Fruit fly (Drosophila melanogaster): ENCODE results near the gene b.

b gene

dm6 chr2L:13842572-13842971 is 21.5 kb downstream of the b start:
- TF ChIP-seq cwo (GFP tag; optimal IDR thresholded peaks at IDR 0.05) (peak; percentile 45), CG7963 (GFP tag; IDR thresholded peaks at IDR 0.05; ENCODE audit: partially characterized antibody) (no peak), exex (tag; optimal IDR thresholded peaks at IDR 0.05) (peak; percentile 86), usp (GFP tag; optimal IDR thresholded peaks at IDR 0.05) (no peak), sug (tag; optimal IDR thresholded peaks at IDR 0.05) (peak; percentile 75), scrt (GFP tag; optimal IDR thresholded peaks at IDR 0.05) (no peak), gsb (GFP tag; IDR thresholded peaks at IDR 0.05) (no peak)

dm6 chr2L:13843692-13844284 is 22.7 kb downstream of the b start, which contains the start of gene CG33306:
CG33306 (minus strand) TSS chr2L:13843742.
- TF ChIP-seq gem (tag; optimal IDR thresholded peaks at IDR 0.05) (peak; percentile 54), CG3281 (GFP tag; optimal IDR thresholded peaks at IDR 0.05) (peak; percentile 31), Meics (GFP tag; optimal IDR thresholded peaks at IDR 0.05) (peak; percentile 14), Hmr (GFP tag; optimal IDR thresholded peaks at IDR 0.05) (peak; percentile 20), Lpt (GFP tag; optimal IDR thresholded peaks at IDR 0.05) (no peak), Usf (GFP tag; optimal IDR thresholded peaks at IDR 0.05) (no peak), CG8924 (tag; optimal IDR thresholded peaks at IDR 0.05) (no peak), Hr51 (GFP tag; optimal IDR thresholded peaks at IDR 0.05) (peak in 1 of 2 experiments; percentile 1), CG2678 (tag; optimal IDR thresholded peaks at IDR 0.05) (peak; percentile 51), unpg (GFP tag; optimal IDR thresholded peaks at IDR 0.05) (peak; percentile 10), Oli (tag; optimal IDR thresholded peaks at IDR 0.05) (no peak), CG9932 (GFP tag; IDR thresholded peaks at IDR 0.05) (no peak), gsb (GFP tag; IDR thresholded peaks at IDR 0.05) (no peak), cwo (GFP tag; optimal IDR thresholded peaks at IDR 0.05) (peak; percentile 3), CG18599 (GFP tag; optimal IDR thresholded peaks at IDR 0.05) (peak; percentile 37), PHDP (tag; optimal IDR thresholded peaks at IDR 0.05) (peak; percentile 7), gfzf (GFP tag; optimal IDR thresholded peaks at IDR 0.05) (no peak), cato (GFP tag; optimal IDR thresholded peaks at IDR 0.05; ENCODE audit: borderline replicate concordance) (no peak), grau (tag; optimal IDR thresholded peaks at IDR 0.05) (peak; percentile 42), CG7839 (tag; optimal IDR thresholded peaks at IDR 0.05) (peak; percentile 23), exex (tag; optimal IDR thresholded peaks at IDR 0.05) (peak; percentile 96), CG12391 (tag; optimal IDR thresholded peaks at IDR 0.05) (peak; percentile 24), CG2120 (GFP tag; optimal IDR thresholded peaks at IDR 0.05) (peak; percentile 25), Fer3 (tag; optimal IDR thresholded peaks at IDR 0.05) (peak; percentile 21), CG4328 (GFP tag; optimal IDR thresholded peaks at IDR 0.05) (no peak), lab (GFP tag; optimal IDR thresholded peaks at IDR 0.05) (peak; percentile 22)

dm6 chr2L:13845178-13845577 is 24.1 kb downstream of the b start, which contains the start of gene CG8997:
CG8997 (minus strand) TSS chr2L:13845325.
- TF ChIP-seq dysf (GFP tag; IDR thresholded peaks at IDR 0.05), result no peak
- peak; percentile 5 for TF ChIP-seq lbe (GFP tag; optimal IDR thresholded peaks at IDR 0.05)
- no peak for TF ChIP-seq CG2116 (GFP tag; optimal IDR thresholded peaks at IDR 0.05)
- no peak for TF ChIP-seq CrebB (tag; optimal IDR thresholded peaks at IDR 0.05)
- peak; percentile 7 for TF ChIP-seq mirr (GFP tag; optimal IDR thresholded peaks at IDR 0.05)
- TF ChIP-seq CG31365 (tag; optimal IDR thresholded peaks at IDR 0.05), result no peak
- no peak for TF ChIP-seq CG3995 (GFP tag; optimal IDR thresholded peaks at IDR 0.05)
- TF ChIP-seq gsb-n (tag; optimal IDR thresholded peaks at IDR 0.05), result no peak
- no peak for TF ChIP-seq bab2 (GFP tag; optimal IDR thresholded peaks at IDR 0.05)
- TF ChIP-seq emc (GFP tag; optimal IDR thresholded peaks at IDR 0.05), result no peak
- no peak for TF ChIP-seq CG17612 (GFP tag; IDR thresholded peaks at IDR 0.05)
- no peak for TF ChIP-seq CG3163 (GFP tag; optimal IDR thresholded peaks at IDR 0.05)
- TF ChIP-seq CTCF (GFP tag; optimal IDR thresholded peaks at IDR 0.05), result no peak
- no peak for TF ChIP-seq PHDP (tag; optimal IDR thresholded peaks at IDR 0.05)
- TF ChIP-seq CG7839 (tag; optimal IDR thresholded peaks at IDR 0.05), result no peak
- no peak for TF ChIP-seq CG8281 (tag; optimal IDR thresholded peaks at IDR 0.05)
- peak; percentile 92 for TF ChIP-seq sug (tag; optimal IDR thresholded peaks at IDR 0.05)
- no peak for TF ChIP-seq pan (optimal IDR thresholded peaks at IDR 0.05)
- peak in 1 of 2 experiments; percentile 24 for TF ChIP-seq pan (GFP tag; optimal IDR thresholded peaks at IDR 0.05 in 1 of 2, IDR thresholded peaks at IDR 0.05 in 1 of 2)
- no peak for TF ChIP-seq seq (GFP tag; IDR thresholded peaks at IDR 0.05)
- no peak for TF ChIP-seq GATAe (GFP tag; conservative IDR thresholded peaks at IDR 0.05)

All from whole organism, embryonic.